Worm (Caenorhabditis elegans) whole organism, L1 larva: ENCODE results near the gene tre-2.

Experiments used
- C04F5.9 ChIP-seq: sonication (generic microtip); optimal IDR thresholded peaks from 2 replicates; lab custom pipeline; 2016; ENCODE audit warnings: missing genetic modification characterization, missing compliant biosample characterization
- C16A3.4 ChIP-seq: fragments of 150-350 bp; optimal IDR thresholded peaks from 2 replicates; lab custom pipeline; 2014; ENCODE audit warnings: missing biosample characterization, missing genetic modification characterization
- C34B4.2 ChIP-seq: sonication (generic microtip); optimal IDR thresholded peaks from 2 replicates; lab custom pipeline; 2017; ENCODE audit warnings: mild to moderate bottlenecking, missing genetic modification characterization, missing compliant biosample characterization
- alr-1 ChIP-seq: fragments of 200-800 bp; sonication (Bioruptor generic); optimal IDR thresholded peaks from 2 replicates; lab custom pipeline; 2018; ENCODE audit warnings: borderline replicate concordance, mild to moderate bottlenecking, missing genetic modification characterization, missing compliant biosample characterization
- aly-2 ChIP-seq: fragments of 150-350 bp; optimal IDR thresholded peaks from 2 replicates; lab custom pipeline; 2014; ENCODE audit warnings: missing biosample characterization, missing genetic modification characterization
- ceh-8 ChIP-seq: fragments of 200-800 bp; sonication (Bioruptor generic); optimal IDR thresholded peaks from 2 replicates; lab custom pipeline; 2018; ENCODE audit warnings: mild to moderate bottlenecking, missing genetic modification characterization, moderate library complexity, missing compliant biosample characterization
- ceh-90 ChIP-seq: sonication (generic microtip); optimal IDR thresholded peaks from 2 replicates; lab custom pipeline; 2016; ENCODE audit warnings: missing genetic modification characterization, missing compliant biosample characterization
- ces-1 ChIP-seq: fragments of 150-350 bp; optimal IDR thresholded peaks from 2 replicates; lab custom pipeline; 2014; ENCODE audit warnings: missing biosample characterization, missing genetic modification reagents, missing genetic modification characterization
- dpl-1 ChIP-seq, 3 experiments: fragments of 150-350 bp in 2 of 3; sonication (generic microtip) in 1 of 3; optimal IDR thresholded peaks; 2 replicates each; lab custom pipeline; 2014 to 2017; ENCODE audit warnings: missing biosample characterization in 3 of 3, missing genetic modification characterization in 3 of 3, missing genetic modification reagents in 3 of 3
- efl-1 ChIP-seq, 4 experiments: fragments of 150-350 bp; optimal IDR thresholded peaks in 3 of 4; peaks in 1 of 4; 1 replicate in 1 of 4; 2 replicates in 3 of 4; lab custom pipeline; 2014; ENCODE audit warnings: missing biosample characterization in 2 of 4, missing genetic modification characterization in 2 of 4, missing genetic modification reagents in 2 of 4
- efl-3 ChIP-seq: fragments of 200-800 bp; sonication (Bioruptor generic); optimal IDR thresholded peaks from 2 replicates; lab custom pipeline; 2018; ENCODE audit warnings: mild to moderate bottlenecking, missing genetic modification characterization, missing compliant biosample characterization
- egl-13 ChIP-seq: sonication (generic microtip); optimal IDR thresholded peaks from 2 replicates; lab custom pipeline; 2016; ENCODE audit warnings: missing genotype, missing genetic modification reagents, missing genetic modification characterization, missing compliant biosample characterization
- elt-3 ChIP-seq, 6 experiments: fragments of 150-350 bp in 1 of 6; sonication (generic microtip); optimal IDR thresholded peaks; 2 replicates each; lab custom pipeline; 2017 to 2018; ENCODE audit warnings: missing biosample characterization in 6 of 6, missing genetic modification characterization in 6 of 6, inconsistent platforms in 1 of 6
- ets-5 ChIP-seq: fragments of 200-800 bp; sonication (Bioruptor generic); IDR thresholded peaks from 2 replicates; pipeline ENCODE4 v1.3.6; 2022; ENCODE audit warnings: missing genetic modification characterization, missing compliant biosample characterization
- fos-1 ChIP-seq: fragments of 150-350 bp; optimal IDR thresholded peaks from 2 replicates; lab custom pipeline; 2014; ENCODE audit warnings: missing biosample characterization, missing genetic modification characterization
- grh-1 ChIP-seq: fragments of 200-800 bp; sonication (Bioruptor generic); IDR thresholded peaks from 2 replicates; pipeline ENCODE4 v1.3.6; 2022; ENCODE audit warnings: missing genetic modification reagents, missing genetic modification characterization, missing compliant biosample characterization
- hlh-4 ChIP-seq: sonication (generic microtip); optimal IDR thresholded peaks from 2 replicates; lab custom pipeline; 2016; ENCODE audit warnings: mild to moderate bottlenecking, missing genetic modification characterization, missing compliant biosample characterization
- hpl-2 ChIP-seq: fragments of 150-350 bp; optimal IDR thresholded peaks from 2 replicates; lab custom pipeline; 2014; ENCODE audit warnings: missing biosample characterization, missing genetic modification reagents, missing genetic modification characterization
- irx-1 ChIP-seq: sonication (generic microtip); optimal IDR thresholded peaks from 2 replicates; lab custom pipeline; 2016; ENCODE audit warnings: missing genetic modification characterization, missing compliant biosample characterization
- jun-1 ChIP-seq: fragments of 150-350 bp; optimal IDR thresholded peaks from 2 replicates; lab custom pipeline; 2014; ENCODE audit warnings: missing biosample characterization, missing genetic modification reagents, missing genetic modification characterization
- lin-13 ChIP-seq: fragments of 150-350 bp; optimal IDR thresholded peaks from 2 replicates; lab custom pipeline; 2014; ENCODE audit warnings: missing biosample characterization, missing genetic modification reagents, missing genetic modification characterization
- lin-14 ChIP-seq: fragments of 200-800 bp; sonication (Bioruptor generic); optimal IDR thresholded peaks from 2 replicates; lab custom pipeline; 2018; ENCODE audit warnings: mild to moderate bottlenecking, missing genetic modification characterization, moderate library complexity, missing compliant biosample characterization
- mdl-1 ChIP-seq, 2 experiments: fragments of 150-350 bp; optimal IDR thresholded peaks; 2 replicates each; lab custom pipeline; 2014 to 2017; ENCODE audit warnings: missing biosample characterization in 2 of 2, missing genetic modification characterization in 2 of 2, inconsistent platforms in 1 of 2
- mef-2 ChIP-seq: fragments of 150-350 bp; optimal IDR thresholded peaks from 2 replicates; lab custom pipeline; 2014; ENCODE audit warnings: missing biosample characterization, missing genetic modification characterization
- nhr-20 ChIP-seq: sonication (generic microtip); optimal IDR thresholded peaks from 2 replicates; lab custom pipeline; 2016; ENCODE audit warnings: mild to moderate bottlenecking, missing genetic modification characterization, missing compliant biosample characterization
- nhr-237 ChIP-seq: fragments of 150-350 bp; optimal IDR thresholded peaks from 2 replicates; lab custom pipeline; 2014; ENCODE audit warnings: missing biosample characterization, missing genetic modification characterization
- nhr-47 ChIP-seq: sonication (generic microtip); optimal IDR thresholded peaks from 2 replicates; lab custom pipeline; 2016; ENCODE audit warnings: mild to moderate bottlenecking, missing genetic modification characterization, moderate library complexity, missing compliant biosample characterization
- nhr-76 ChIP-seq: sonication (generic microtip); optimal IDR thresholded peaks from 2 replicates; lab custom pipeline; 2017; ENCODE audit warnings: missing biosample characterization, missing genetic modification characterization
- nhr-84 ChIP-seq: sonication (generic microtip); optimal IDR thresholded peaks from 2 replicates; lab custom pipeline; 2017; ENCODE audit warnings: missing biosample characterization, missing genetic modification characterization
- nhr-85 ChIP-seq: sonication (generic microtip); peaks from one replicate; lab custom pipeline; 2016; ENCODE audit warnings: missing genetic modification characterization, inconsistent platforms, missing compliant biosample characterization
- nhr-90 ChIP-seq: sonication (generic microtip); optimal IDR thresholded peaks from 2 replicates; lab custom pipeline; 2016; ENCODE audit warnings: mild to moderate bottlenecking, missing genetic modification characterization, missing compliant biosample characterization; ENCODE audit not compliant: poor library complexity
- pag-3 ChIP-seq: sonication (generic microtip); optimal IDR thresholded peaks from 2 replicates; lab custom pipeline; 2017; ENCODE audit warnings: missing genetic modification characterization, mild to moderate bottlenecking, missing compliant biosample characterization, antibody characterized with exemption, borderline replicate concordance; ENCODE audit not compliant: insufficient read depth
- pax-3 ChIP-seq: fragments of 200-800 bp; sonication (Bioruptor generic); optimal IDR thresholded peaks from 2 replicates; lab custom pipeline; 2018; ENCODE audit warnings: mild to moderate bottlenecking, missing genetic modification characterization, moderate library complexity, missing compliant biosample characterization
- pqm-1 ChIP-seq: sonication (generic microtip); optimal IDR thresholded peaks from 3 replicates; lab custom pipeline; 2017; ENCODE audit warnings: missing biosample characterization, missing genetic modification characterization
- snu-23 ChIP-seq: sonication (generic microtip); optimal IDR thresholded peaks from 2 replicates; lab custom pipeline; 2016; ENCODE audit warnings: missing genetic modification characterization, missing compliant biosample characterization
- sptf-1 ChIP-seq: fragments of 150-350 bp; optimal IDR thresholded peaks from 2 replicates; lab custom pipeline; 2014; ENCODE audit warnings: missing biosample characterization, missing genetic modification characterization
- sup-37 ChIP-seq: fragments of 200-800 bp; sonication (Bioruptor generic); optimal IDR thresholded peaks from 2 replicates; lab custom pipeline; 2018; ENCODE audit warnings: mild to moderate bottlenecking, missing genetic modification characterization, missing compliant biosample characterization
- tbx-2 ChIP-seq: sonication (generic microtip); optimal IDR thresholded peaks from 2 replicates; lab custom pipeline; 2016; ENCODE audit warnings: missing genetic modification characterization, missing compliant biosample characterization
- unc-130 ChIP-seq: fragments of 150-350 bp; optimal IDR thresholded peaks from 2 replicates; lab custom pipeline; 2017; ENCODE audit warnings: missing biosample characterization, missing genetic modification characterization, inconsistent platforms
- unc-30 ChIP-seq: sonication (generic microtip); optimal IDR thresholded peaks from 2 replicates; lab custom pipeline; 2017; ENCODE audit warnings: missing biosample characterization, missing genetic modification characterization
- unc-98 ChIP-seq: fragments of 200-800 bp; sonication (Bioruptor generic); IDR thresholded peaks from 2 replicates; pipeline ENCODE4 v1.3.6; 2022; ENCODE audit warnings: missing genetic modification characterization, missing compliant biosample characterization
- vab-15 ChIP-seq: sonication (generic microtip); optimal IDR thresholded peaks from 2 replicates; lab custom pipeline; 2017; ENCODE audit warnings: missing genotype, mild to moderate bottlenecking, missing genetic modification characterization, missing compliant biosample characterization
- zag-1 ChIP-seq: fragments of 150-350 bp; optimal IDR thresholded peaks from 2 replicates; lab custom pipeline; 2014; ENCODE audit warnings: missing biosample characterization, missing genetic modification characterization
- ztf-4 ChIP-seq: fragments of 150-350 bp; optimal IDR thresholded peaks from 2 replicates; lab custom pipeline; 2014; ENCODE audit warnings: missing biosample characterization, missing genetic modification characterization

The tre-2 gene

DNA sequence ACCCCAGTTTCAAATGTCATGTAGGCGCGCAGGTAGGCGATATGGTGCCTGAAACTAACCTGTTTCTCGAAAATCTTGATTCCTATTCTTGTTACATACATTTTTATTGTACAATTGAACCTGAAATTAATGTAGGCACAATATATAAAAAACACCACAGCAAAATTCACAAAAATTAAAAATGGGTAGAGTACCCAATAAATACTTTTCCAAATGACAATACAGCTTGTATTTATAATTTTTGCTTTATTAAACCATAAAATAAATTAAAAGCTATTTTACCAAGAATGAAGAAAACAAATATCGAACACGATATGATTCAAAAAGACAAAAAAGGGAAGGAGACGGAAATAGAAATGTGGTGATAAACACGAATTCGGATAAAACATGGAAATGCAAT lies at the start of gene tre-2:
tre-2 (minus strand) TSS at position 101 of the 400 bp plus-strand sequence.
- no peak for TF ChIP-seq hpl-2 (GFP tag; lab: Kevin White, UChicago)
- TF ChIP-seq ets-5, result no peak
- no peak for TF ChIP-seq C16A3.4 (tag; lab: Kevin White, UChicago)
- no peak for TF ChIP-seq nhr-237 (tag; lab: Kevin White, UChicago)
- no peak for TF ChIP-seq nhr-90 (tag; lab: Kevin White, UChicago)
- TF ChIP-seq nhr-20, result no peak
- TF ChIP-seq nhr-84 (tag; lab: Kevin White, UChicago), result no peak
- TF ChIP-seq pax-3, result no peak
- TF ChIP-seq sup-37 (GFP tag; lab: Kevin White, UChicago), result no peak
- TF ChIP-seq unc-98 (GFP tag; lab: Robert Waterston, UW), result no peak
- no peak for TF ChIP-seq grh-1
- no peak for TF ChIP-seq elt-3 (tag; optimal IDR thresholded peaks at IDR 0.05; lab: Kevin White, UChicago)
- TF ChIP-seq pqm-1 (tag; lab: Kevin White, UChicago), result no peak

DNA sequence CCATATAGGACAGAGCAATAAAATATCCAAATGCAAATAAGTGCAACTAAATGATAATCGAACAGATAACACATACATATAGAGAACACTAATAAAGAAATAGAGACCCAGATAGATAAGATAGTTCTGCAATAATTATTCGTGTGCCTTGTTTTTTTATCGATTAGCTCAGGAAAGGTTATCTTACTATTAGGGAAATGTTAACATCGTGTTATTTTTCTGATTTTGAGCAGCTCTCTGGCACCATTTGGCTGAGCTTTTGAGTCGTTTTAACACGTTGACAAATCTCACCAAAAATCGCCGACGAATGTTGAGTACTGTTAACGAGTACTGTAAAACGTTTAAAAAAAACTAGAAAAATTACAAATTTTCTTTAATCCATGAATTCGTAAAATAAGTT lies 45.2 kb upstream of the tre-2 start, which contains the start of gene cest-6:
cest-6 (minus strand) TSS at position 101 of the 400 bp plus-strand sequence.
- TF ChIP-seq irx-1 (no peak), ces-1 (no peak), unc-130 (no peak), sptf-1 (no peak), fos-1 (tag; lab: Kevin White, UChicago) (no peak), unc-30 (no peak), zag-1 (tag; lab: Kevin White, UChicago) (no peak), pax-3 (no peak), lin-14 (GFP tag; lab: Kevin White, UChicago) (no peak), ztf-4 (no peak), nhr-237 (tag; lab: Kevin White, UChicago) (no peak), ceh-90 (tag; lab: Kevin White, UChicago) (no peak), egl-13 (tag; lab: Kevin White, UChicago) (no peak), pqm-1 (tag; lab: Kevin White, UChicago) (no peak), efl-3 (no peak), ceh-8 (no peak), alr-1 (tag; lab: Kevin White, UChicago) (no peak), snu-23 (GFP tag; lab: Kevin White, UChicago) (no peak), mef-2 (tag; lab: Kevin White, UChicago) (no peak)
- TF ChIP-seq, all 84 proteins: peak for 0

DNA sequence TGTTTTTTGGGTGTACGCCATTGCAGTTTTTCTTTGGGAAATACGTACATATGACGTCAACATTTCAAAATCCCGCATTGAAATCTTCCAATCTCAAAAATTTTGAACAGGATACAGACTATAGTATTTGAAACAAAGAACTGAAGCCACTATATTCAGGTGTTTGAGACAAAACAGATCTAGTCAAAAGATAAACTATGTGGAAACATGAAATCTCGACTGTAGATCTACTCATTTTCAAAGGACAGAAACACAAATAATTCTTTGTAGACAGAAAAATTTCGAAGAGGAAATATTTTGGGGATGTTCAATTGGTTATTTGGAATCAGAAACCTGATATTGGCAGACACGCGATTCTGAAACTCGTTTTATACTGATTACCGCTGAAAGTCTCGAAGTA lies 42.3 kb upstream of the tre-2 start:
- TF ChIP-seq efl-1 (optimal IDR thresholded peaks at IDR 0.05; lab: Kevin White, UChicago), result no peak
- TF ChIP-seq efl-1 (GFP tag; optimal IDR thresholded peaks at IDR 0.05 in 1 of 2; lab: Kevin White, UChicago), result peak in 1 of 2 experiments; percentile 17
- no peak for TF ChIP-seq hlh-4 (tag; lab: Kevin White, UChicago)

DNA sequence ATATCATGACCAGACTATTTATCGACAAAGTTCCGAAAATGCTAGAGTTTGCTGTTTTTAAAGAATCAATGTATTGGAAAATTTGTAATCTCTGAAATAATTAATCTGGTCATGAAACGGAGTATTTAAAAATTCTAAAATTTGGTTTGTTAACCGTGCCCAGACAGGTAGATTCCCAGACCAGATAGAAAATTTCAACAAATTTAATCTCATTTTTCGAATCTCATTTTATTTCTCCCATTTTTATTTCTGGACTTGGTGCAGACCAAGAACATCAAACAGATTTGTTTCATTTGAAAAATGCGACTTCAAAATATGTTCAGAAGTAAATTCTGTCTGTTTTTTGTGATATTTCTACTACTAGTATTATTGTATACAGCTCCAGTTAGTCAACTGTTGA lies 39.8 kb upstream of the tre-2 start, which contains the start of gene T22D1.1:
T22D1.1 (plus strand) TSS at position 301 of the 400 bp plus-strand sequence.
- TF ChIP-seq hlh-4 (tag; lab: Kevin White, UChicago) (no peak), nhr-85 (tag; lab: Kevin White, UChicago) (no peak), dpl-1 (GFP tag; optimal IDR thresholded peaks at IDR 0.05; lab: Kevin White, UChicago) (no peak), sptf-1 (no peak), vab-15 (tag; lab: Kevin White, UChicago) (no peak), nhr-90 (tag; lab: Kevin White, UChicago) (no peak), C34B4.2 (no peak), nhr-47 (no peak), ceh-8 (no peak), pqm-1 (tag; lab: Kevin White, UChicago) (no peak), mdl-1 (tag; optimal IDR thresholded peaks at IDR 0.05; lab: Kevin White, UChicago) (no peak), jun-1 (tag; lab: Kevin White, UChicago) (no peak), nhr-84 (tag; lab: Kevin White, UChicago) (no peak), tbx-2 (tag; lab: Kevin White, UChicago) (no peak), lin-13 (GFP tag; lab: Kevin White, UChicago) (no peak), nhr-76 (tag; lab: Kevin White, UChicago) (no peak), C04F5.9 (tag; lab: Kevin White, UChicago) (no peak), pag-3 (no peak), ztf-4 (no peak), aly-2 (tag; lab: Kevin White, UChicago) (no peak)
